Worm (Caenorhabditis elegans) whole organism, L4 larva: ENCODE data around the gene cyn-6.

Experiments
- F26F4.8 ChIP-seq: fragments of 200-800 bp; sonication (Bioruptor generic); conservative IDR thresholded peaks from 2 replicates; pipeline ENCODE4 v1.3.6; 2022; ENCODE audit warnings: missing genetic modification characterization, missing compliant biosample characterization
- F37D6.2 ChIP-seq: sonication (generic microtip); optimal IDR thresholded peaks from 2 replicates; lab custom pipeline; 2016; ENCODE audit warnings: mild to moderate bottlenecking, missing genetic modification characterization, missing compliant biosample characterization
- F49E8.2 ChIP-seq: sonication (generic microtip); optimal IDR thresholded peaks from 2 replicates; lab custom pipeline; 2016; ENCODE audit warnings: missing compliant biosample characterization, mild to moderate bottlenecking, missing genetic modification characterization, borderline replicate concordance
- T26A8.4 ChIP-seq: fragments of 200-800 bp; sonication (Bioruptor generic); IDR thresholded peaks from 2 replicates; pipeline ENCODE4 v1.3.6; 2022; ENCODE audit warnings: missing genetic modification characterization, missing compliant biosample characterization
- Y48G9A.11 ChIP-seq: fragments of 200-800 bp; sonication (Bioruptor generic); IDR thresholded peaks from 2 replicates; pipeline ENCODE4 v1.3.6; 2022; ENCODE audit warnings: missing genetic modification reagents, missing genetic modification characterization, missing compliant biosample characterization
- Y5F2A.4 ChIP-seq: fragments of 200-800 bp; sonication (Bioruptor generic); optimal IDR thresholded peaks from 2 replicates; lab custom pipeline; 2018; ENCODE audit warnings: mild to moderate bottlenecking, missing genetic modification characterization, missing compliant biosample characterization
- Y75B8A.6 ChIP-seq: fragments of 200-800 bp; sonication (Bioruptor generic); IDR thresholded peaks from 2 replicates; pipeline ENCODE4 v1.3.6; 2022; ENCODE audit warnings: missing genetic modification reagents, missing genetic modification characterization, missing compliant biosample characterization
- ZK337.2 ChIP-seq: fragments of 200-800 bp; sonication (Bioruptor generic); IDR thresholded peaks from 2 replicates; pipeline ENCODE4 v1.3.6; 2022; ENCODE audit warnings: missing genetic modification reagents, missing genetic modification characterization, missing compliant biosample characterization
- ZK546.5 ChIP-seq, 2 experiments: sonication (generic microtip); optimal IDR thresholded peaks; 2 replicates each; lab custom pipeline; 2017; ENCODE audit warnings: missing biosample characterization in 2 of 2, missing genetic modification characterization in 2 of 2
- aly-2 ChIP-seq: sonication (generic microtip); optimal IDR thresholded peaks from 2 replicates; lab custom pipeline; 2018; ENCODE audit warnings: missing biosample characterization, missing genetic modification characterization
- arid-1 ChIP-seq: fragments of 200-800 bp; sonication (Bioruptor generic); conservative IDR thresholded peaks from 2 replicates; pipeline ENCODE4 v1.3.6; 2022; ENCODE audit warnings: missing genetic modification reagents, missing genetic modification characterization, missing compliant biosample characterization
- attf-4 ChIP-seq: sonication (generic microtip); optimal IDR thresholded peaks from 3 replicates; lab custom pipeline; 2017; ENCODE audit warnings: missing biosample characterization, missing genetic modification characterization
- ceh-20 ChIP-seq: fragments of 200-800 bp; sonication (Bioruptor generic); IDR thresholded peaks from 2 replicates; pipeline ENCODE4 v1.3.6; 2022; ENCODE audit warnings: missing genetic modification reagents, missing genetic modification characterization, missing compliant biosample characterization
- ceh-44 ChIP-seq: fragments of 200-800 bp; sonication (Bioruptor generic); IDR thresholded peaks from 2 replicates; pipeline ENCODE4 v1.3.6; 2022; ENCODE audit warnings: missing genetic modification reagents, missing genetic modification characterization, missing compliant biosample characterization
- ceh-62 ChIP-seq: sonication (generic microtip); optimal IDR thresholded peaks from 2 replicates; lab custom pipeline; 2017; ENCODE audit warnings: missing biosample characterization, missing genetic modification characterization
- ceh-82 ChIP-seq: sonication (generic microtip); optimal IDR thresholded peaks from 2 replicates; lab custom pipeline; 2017; ENCODE audit warnings: missing biosample characterization, missing genetic modification characterization
- daf-16 ChIP-seq, 3 experiments: sonication (generic microtip); optimal IDR thresholded peaks; 2 replicates each; lab custom pipeline; 2016 to 2017; ENCODE audit warnings: missing genetic modification characterization in 3 of 3, missing genetic modification reagents in 3 of 3, mild to moderate bottlenecking in 2 of 3, missing compliant biosample characterization in 2 of 3, missing biosample characterization in 1 of 3, moderate library complexity in 1 of 3
- dmd-6 ChIP-seq: fragments of 200-800 bp; sonication (Bioruptor generic); IDR thresholded peaks from 2 replicates; pipeline ENCODE4 v1.3.6; 2022; ENCODE audit warnings: missing genetic modification reagents, missing genetic modification characterization, missing compliant biosample characterization
- dmd-8 ChIP-seq: fragments of 200-800 bp; sonication (Bioruptor generic); IDR thresholded peaks from 2 replicates; pipeline ENCODE4 v1.3.6; 2022; ENCODE audit warnings: missing genetic modification characterization, missing compliant biosample characterization
- egl-27 ChIP-seq: sonication (generic microtip); optimal IDR thresholded peaks from 3 replicates; lab custom pipeline; 2017; ENCODE audit warnings: missing biosample characterization, missing genetic modification reagents, missing genetic modification characterization
- fos-1 ChIP-seq: fragments of 150-350 bp; optimal IDR thresholded peaks from 2 replicates; lab custom pipeline; 2014; ENCODE audit warnings: missing biosample characterization, missing genetic modification characterization
- gei-8 ChIP-seq: fragments of 200-800 bp; sonication (Bioruptor generic); optimal IDR thresholded peaks from 2 replicates; lab custom pipeline; 2018; ENCODE audit warnings: mild to moderate bottlenecking, missing genetic modification characterization, missing compliant biosample characterization
- hlh-11 ChIP-seq: fragments of 200-800 bp; sonication (Bioruptor generic); optimal IDR thresholded peaks from 2 replicates; lab custom pipeline; 2018; ENCODE audit warnings: mild to moderate bottlenecking, missing genetic modification characterization, missing compliant biosample characterization
- hmg-1.1 ChIP-seq: fragments of 200-800 bp; sonication (Bioruptor generic); IDR thresholded peaks from 2 replicates; pipeline ENCODE4 v1.3.6; 2022; ENCODE audit warnings: missing genetic modification reagents, missing genetic modification characterization, missing compliant biosample characterization
- jun-1 ChIP-seq: fragments of 150-350 bp; optimal IDR thresholded peaks from 2 replicates; lab custom pipeline; 2014; ENCODE audit warnings: missing biosample characterization, missing genetic modification reagents, missing genetic modification characterization
- lim-7 ChIP-seq: fragments of 200-800 bp; sonication (Bioruptor generic); IDR thresholded peaks from 2 replicates; pipeline ENCODE4 v1.3.6; 2022; ENCODE audit warnings: missing genetic modification characterization, missing compliant biosample characterization
- lin-29 ChIP-seq: fragments of 200-800 bp; sonication (Bioruptor generic); IDR thresholded peaks from 2 replicates; pipeline ENCODE4 v1.3.6; 2022; ENCODE audit warnings: missing genetic modification reagents, missing genetic modification characterization, missing compliant biosample characterization
- lin-38 ChIP-seq: fragments of 200-800 bp; sonication (Bioruptor generic); IDR thresholded peaks from 2 replicates; pipeline ENCODE4 v1.3.6; 2022; ENCODE audit warnings: missing genetic modification reagents, missing genetic modification characterization, missing compliant biosample characterization
- lin-39 ChIP-seq: fragments of 150-350 bp; optimal IDR thresholded peaks from 2 replicates; lab custom pipeline; 2014; ENCODE audit warnings: missing biosample characterization, missing genetic modification reagents, missing genetic modification characterization
- lir-3 ChIP-seq: sonication (generic microtip); optimal IDR thresholded peaks from 2 replicates; lab custom pipeline; 2016; ENCODE audit warnings: mild to moderate bottlenecking, missing genetic modification characterization, missing compliant biosample characterization
- lsy-2 ChIP-seq, 2 experiments: fragments of 150-350 bp in 1 of 2; sonication (generic microtip) in 1 of 2; optimal IDR thresholded peaks; 2 replicates each; lab custom pipeline; 2014 to 2017; ENCODE audit warnings: missing biosample characterization in 2 of 2, missing genetic modification characterization in 2 of 2
- madf-9 ChIP-seq: fragments of 200-800 bp; sonication (Bioruptor generic); conservative IDR thresholded peaks from 2 replicates; pipeline ENCODE4 v1.3.6; 2022; ENCODE audit warnings: missing genetic modification reagents, missing genetic modification characterization, missing compliant biosample characterization
- mdl-1 ChIP-seq, 2 experiments: fragments of 150-350 bp in 1 of 2; sonication (generic microtip) in 1 of 2; optimal IDR thresholded peaks; 2 replicates each; lab custom pipeline; 2014 to 2017; ENCODE audit warnings: missing biosample characterization in 2 of 2, missing genetic modification characterization in 2 of 2
- mdt-29 ChIP-seq: fragments of 200-800 bp; sonication (Bioruptor generic); IDR thresholded peaks from 2 replicates; pipeline ENCODE4 v1.3.6; 2022; ENCODE audit warnings: missing genetic modification reagents, missing genetic modification characterization, missing compliant biosample characterization
- mxl-3 ChIP-seq: fragments of 200-800 bp; sonication (Bioruptor generic); optimal IDR thresholded peaks from 2 replicates; lab custom pipeline; 2018; ENCODE audit warnings: mild to moderate bottlenecking, missing genetic modification characterization, missing compliant biosample characterization
- nhr-25 ChIP-seq: sonication (generic microtip); optimal IDR thresholded peaks from 2 replicates; lab custom pipeline; 2017; ENCODE audit warnings: missing genetic modification characterization, mild to moderate bottlenecking, missing compliant biosample characterization, antibody characterized with exemption, moderate library complexity, borderline replicate concordance; ENCODE audit not compliant: insufficient read depth
- nhr-28 ChIP-seq: fragments of 150-350 bp; optimal IDR thresholded peaks from 2 replicates; lab custom pipeline; 2014; ENCODE audit warnings: missing biosample characterization, missing genetic modification characterization
- nhr-41 ChIP-seq: fragments of 200-800 bp; sonication (Bioruptor generic); IDR thresholded peaks from 2 replicates; pipeline ENCODE4 v1.3.6; 2022; ENCODE audit warnings: missing genetic modification reagents, missing genetic modification characterization, missing compliant biosample characterization
- nhr-77 ChIP-seq: fragments of 150-350 bp; optimal IDR thresholded peaks from 2 replicates; lab custom pipeline; 2014; ENCODE audit warnings: missing biosample characterization, missing genetic modification characterization
- pqm-1 ChIP-seq: sonication (generic microtip); optimal IDR thresholded peaks from 2 replicates; lab custom pipeline; 2017; ENCODE audit warnings: missing biosample characterization, missing genetic modification characterization
- rbr-2 ChIP-seq: sonication (generic microtip); optimal IDR thresholded peaks from 2 replicates; lab custom pipeline; 2016; ENCODE audit warnings: missing genotype, missing genetic modification characterization, missing compliant biosample characterization
- saeg-2 ChIP-seq: fragments of 200-800 bp; sonication (Bioruptor generic); IDR thresholded peaks from 2 replicates; pipeline ENCODE4 v1.3.6; 2022; ENCODE audit warnings: missing genetic modification reagents, missing genetic modification characterization, missing compliant biosample characterization
- sdz-12 ChIP-seq: fragments of 200-800 bp; sonication (Bioruptor generic); optimal IDR thresholded peaks from 2 replicates; lab custom pipeline; 2018; ENCODE audit warnings: mild to moderate bottlenecking, missing genetic modification characterization, missing compliant biosample characterization
- skn-1 ChIP-seq: fragments of 150-350 bp; optimal IDR thresholded peaks from 2 replicates; lab custom pipeline; 2014; ENCODE audit warnings: missing biosample characterization, missing genetic modification characterization
- snpc-4 ChIP-seq: fragments of 150-350 bp; optimal IDR thresholded peaks from 2 replicates; lab custom pipeline; 2014; ENCODE audit warnings: missing biosample characterization, missing genetic modification characterization
- spr-3 ChIP-seq: fragments of 200-800 bp; sonication (Bioruptor generic); optimal IDR thresholded peaks from 2 replicates; lab custom pipeline; 2018; ENCODE audit warnings: mild to moderate bottlenecking, missing genetic modification characterization, missing compliant biosample characterization
- vab-7 ChIP-seq: fragments of 200-800 bp; sonication (Bioruptor generic); IDR thresholded peaks from 2 replicates; pipeline ENCODE4 v1.3.6; 2022; ENCODE audit warnings: missing genetic modification reagents, missing genetic modification characterization, missing compliant biosample characterization
- zag-1 ChIP-seq: fragments of 150-350 bp; optimal IDR thresholded peaks from 2 replicates; lab custom pipeline; 2014; ENCODE audit warnings: missing biosample characterization, missing genetic modification characterization
- zfp-3 ChIP-seq: fragments of 200-800 bp; sonication (Bioruptor generic); conservative IDR thresholded peaks from 2 replicates; pipeline ENCODE4 v1.3.6; 2022; ENCODE audit warnings: missing genetic modification reagents, missing genetic modification characterization, missing compliant biosample characterization
- zip-11 ChIP-seq: fragments of 200-800 bp; sonication (Bioruptor generic); IDR thresholded peaks from 2 replicates; pipeline ENCODE4 v1.3.6; 2022; ENCODE audit warnings: missing genetic modification characterization, missing compliant biosample characterization
- ztf-11 ChIP-seq: fragments of 150-350 bp; optimal IDR thresholded peaks from 2 replicates; lab custom pipeline; 2014; ENCODE audit warnings: missing biosample characterization, missing genetic modification characterization
- ztf-7 ChIP-seq: fragments of 150-350 bp; optimal IDR thresholded peaks from 2 replicates; lab custom pipeline; 2014; ENCODE audit warnings: missing biosample characterization, missing genetic modification characterization

cyn-6 gene

DNA sequence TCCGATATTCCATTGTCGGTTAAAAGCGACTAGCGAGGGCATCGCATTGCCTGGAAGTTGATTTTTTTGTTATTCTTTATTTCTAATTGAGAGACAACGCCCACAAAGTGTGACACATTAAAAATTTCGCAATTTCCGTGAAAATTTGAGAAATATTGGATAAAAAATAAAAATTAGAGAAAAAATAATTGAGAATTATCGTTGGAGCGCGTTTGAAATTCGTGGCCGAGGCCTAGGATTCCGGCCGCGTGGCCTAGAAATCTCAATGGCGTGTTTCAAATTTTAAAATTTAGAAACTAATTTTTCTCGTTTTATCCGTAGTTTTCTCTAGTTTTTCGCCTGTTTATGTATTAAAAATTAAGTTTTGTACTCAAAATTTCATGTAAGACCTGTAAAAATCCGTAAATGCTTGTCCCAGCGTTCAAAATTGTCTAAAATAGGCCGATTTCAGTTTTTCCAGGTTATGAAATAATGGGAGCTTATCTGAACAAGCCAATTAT lies 10.1 kb downstream of the cyn-6 start, which contains the start of the genes dagl-2 and ppm-1.G (continued):
- TF ChIP-seq F37D6.2 = no peak
- no peak for TF ChIP-seq mdt-29 (GFP tag; lab: Robert Waterston, UW)
- TF ChIP-seq aly-2 (tag; lab: Kevin White, UChicago) = no peak
- peak; percentile 76 for TF ChIP-seq nhr-77 (tag; lab: Kevin White, UChicago)
- no peak for TF ChIP-seq F26F4.8 (GFP tag; lab: Robert Waterston, UW)
- TF ChIP-seq jun-1 (tag; lab: Kevin White, UChicago) = no peak
- TF ChIP-seq T26A8.4 = no peak
- no peak for TF ChIP-seq saeg-2 (GFP tag; lab: Robert Waterston, UW)
- TF ChIP-seq ceh-82 (tag; lab: Kevin White, UChicago) = no peak
- TF ChIP-seq hlh-11 (tag; lab: Kevin White, UChicago) = peak; percentile 19
- TF ChIP-seq Y5F2A.4 (GFP tag; lab: Kevin White, UChicago) = no peak
- no peak for TF ChIP-seq zip-11 (GFP tag; lab: Robert Waterston, UW)
- TF ChIP-seq Y48G9A.11 (GFP tag; lab: Robert Waterston, UW) = no peak
- no peak for TF ChIP-seq dmd-8 (GFP tag; lab: Robert Waterston, UW)
- TF ChIP-seq arid-1 = no peak
- peak; percentile 9 for TF ChIP-seq pqm-1 (tag; lab: Kevin White, UChicago)
- TF ChIP-seq hmg-1.1 (GFP tag; lab: Robert Waterston, UW) = no peak
- no peak for TF ChIP-seq lin-29
- peak; percentile 94 for TF ChIP-seq lin-38 (GFP tag; lab: Robert Waterston, UW)
- TF ChIP-seq ZK337.2 (GFP tag; lab: Robert Waterston, UW) = no peak
- no peak for TF ChIP-seq ZK546.5 (tag; optimal IDR thresholded peaks at IDR 0.05; lab: Kevin White, UChicago)
- no peak for TF ChIP-seq ztf-11 (tag; lab: Kevin White, UChicago)
- peak; percentile 46 to 88 for TF ChIP-seq lsy-2 (tag; optimal IDR thresholded peaks at IDR 0.05; lab: Kevin White, UChicago)
- TF ChIP-seq gei-8 = no peak
- no peak for TF ChIP-seq zfp-3 (GFP tag; lab: Robert Waterston, UW)
- peak; percentile 53 for TF ChIP-seq rbr-2 (tag; lab: Kevin White, UChicago)
- TF ChIP-seq mxl-3 (GFP tag; lab: Kevin White, UChicago) = no peak
- no peak for TF ChIP-seq lin-39 (tag; lab: Kevin White, UChicago)
- no peak for TF ChIP-seq egl-27
- TF ChIP-seq nhr-25 = no peak
- TF ChIP-seq attf-4 = no peak
- no peak for TF ChIP-seq spr-3 (GFP tag; lab: Kevin White, UChicago)
- no peak for TF ChIP-seq F49E8.2 (tag; lab: Kevin White, UChicago)
- TF ChIP-seq fos-1 (tag; lab: Kevin White, UChicago) = no peak
- TF ChIP-seq lim-7 = no peak
- TF ChIP-seq ceh-20 (GFP tag; lab: Robert Waterston, UW) = no peak
- TF ChIP-seq snpc-4 (tag; lab: Kevin White, UChicago) = no peak
- TF ChIP-seq nhr-41 (GFP tag; lab: Robert Waterston, UW) = no peak
- TF ChIP-seq dmd-6 (GFP tag; lab: Robert Waterston, UW) = peak; percentile 48; the same call in 1 of the 2 replicates
- no peak for TF ChIP-seq mdl-1 (tag; optimal IDR thresholded peaks at IDR 0.05; lab: Kevin White, UChicago)
- no peak; the same call in 1 of the 2 replicates for TF ChIP-seq madf-9
- no peak for TF ChIP-seq sdz-12 (GFP tag; lab: Kevin White, UChicago)
- no peak for TF ChIP-seq daf-16 (GFP tag; optimal IDR thresholded peaks at IDR 0.05; lab: Kevin White, UChicago)
- TF ChIP-seq daf-16 (tag; optimal IDR thresholded peaks at IDR 0.05; lab: Kevin White, UChicago) = peak; percentile 12
- no peak for TF ChIP-seq ztf-7 (tag; lab: Kevin White, UChicago)
- no peak for TF ChIP-seq Y75B8A.6
- no peak for TF ChIP-seq zag-1 (tag; lab: Kevin White, UChicago)
- TF ChIP-seq ceh-62 (tag; lab: Kevin White, UChicago) = no peak
- no peak for TF ChIP-seq ceh-44 (GFP tag; lab: Robert Waterston, UW)
- TF ChIP-seq lir-3 (tag; lab: Kevin White, UChicago) = no peak
- no peak for TF ChIP-seq skn-1 (tag; lab: Kevin White, UChicago)
- TF ChIP-seq vab-7 (GFP tag; lab: Robert Waterston, UW) = no peak
- peak; percentile 10 for TF ChIP-seq nhr-28 (tag; lab: Kevin White, UChicago)
